Worm (Caenorhabditis elegans) whole organism, mixed stage, embryonic: Measurements from ENCODE around the gene F53G2.3.

Experiments
- bed-3 ChIP-seq: fragments of 200-800 bp; sonication (Bioruptor generic); optimal IDR thresholded peaks from 3 replicates; lab custom pipeline; 2018; ENCODE audit warnings: mild to moderate bottlenecking, missing genetic modification characterization, moderate library complexity, missing compliant biosample characterization
- cnd-1 ChIP-seq: fragments of 200-800 bp; sonication (Bioruptor generic); optimal IDR thresholded peaks from 2 replicates; lab custom pipeline; 2018; ENCODE audit warnings: mild to moderate bottlenecking, missing genetic modification characterization, missing compliant biosample characterization
- elt-3 ChIP-seq: fragments of 150-350 bp; optimal IDR thresholded peaks from 2 replicates; lab custom pipeline; 2014; ENCODE audit warnings: missing biosample characterization, missing genetic modification characterization
- lin-13 ChIP-seq: fragments of 150-350 bp; optimal IDR thresholded peaks from 2 replicates; lab custom pipeline; 2014; ENCODE audit warnings: missing biosample characterization, missing genetic modification characterization
- mab-5 ChIP-seq: fragments of 150-350 bp; optimal IDR thresholded peaks from 2 replicates; lab custom pipeline; 2014; ENCODE audit warnings: missing biosample characterization, missing genetic modification characterization
- mep-1 ChIP-seq: fragments of 150-350 bp; optimal IDR thresholded peaks from 2 replicates; lab custom pipeline; 2017; ENCODE audit warnings: missing biosample characterization, missing genetic modification reagents, missing genetic modification characterization, inconsistent platforms
- nhr-76 ChIP-seq: sonication (generic microtip); optimal IDR thresholded peaks from 2 replicates; lab custom pipeline; 2017; ENCODE audit warnings: missing biosample characterization, missing genetic modification characterization
- pha-4 ChIP-seq: fragments of 150-350 bp; optimal IDR thresholded peaks from 2 replicates; lab custom pipeline; 2018; ENCODE audit warnings: missing biosample characterization, missing genetic modification reagents, missing genetic modification characterization
- unc-39 ChIP-seq: fragments of 150-350 bp; optimal IDR thresholded peaks from 2 replicates; lab custom pipeline; 2014; ENCODE audit warnings: missing biosample characterization, missing genetic modification characterization
- unc-62 ChIP-seq: fragments of 150-350 bp; optimal IDR thresholded peaks from 2 replicates; lab custom pipeline; 2014; ENCODE audit warnings: missing biosample characterization, missing genetic modification reagents, missing genetic modification characterization
- ztf-11 ChIP-seq: fragments of 150-350 bp; optimal IDR thresholded peaks from 2 replicates; lab custom pipeline; 2014; ENCODE audit warnings: missing biosample characterization, missing genetic modification characterization

DNA sequence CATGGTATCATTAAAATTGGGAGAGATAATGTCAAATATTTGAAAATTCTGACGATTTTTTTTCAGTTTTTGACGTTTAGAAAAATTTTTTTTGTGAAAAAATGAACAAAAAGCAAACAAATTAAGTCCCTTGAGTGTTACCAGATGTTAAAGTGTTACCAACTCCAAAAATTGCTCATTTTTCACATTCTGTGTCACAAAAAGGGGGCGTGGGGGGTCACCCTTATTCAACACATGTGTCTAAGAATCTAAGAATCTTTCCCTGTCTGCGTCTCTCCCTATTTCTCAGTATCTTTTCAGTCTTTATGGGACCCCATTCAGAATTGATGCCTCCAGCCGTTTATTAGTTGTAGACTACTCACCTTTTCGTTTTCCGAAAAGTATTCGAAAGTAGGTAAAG lies 41.3 kb upstream of the F53G2.3 start:
- TF ChIP-seq unc-39 (tag; lab: Kevin White, UChicago) (no peak), unc-62 (GFP tag; lab: Kevin White, UChicago) (no peak), nhr-76 (tag; lab: Kevin White, UChicago) (no peak), bed-3 (no peak), pha-4 (tag; lab: Kevin White, UChicago) (no peak), mep-1 (tag; lab: Kevin White, UChicago) (no peak), lin-13 (no peak), mab-5 (no peak), elt-3 (tag; lab: Kevin White, UChicago) (no peak), ztf-11 (tag; lab: Kevin White, UChicago) (no peak), cnd-1 (tag; lab: Kevin White, UChicago) (no peak)
